Worm (Caenorhabditis elegans): ENCODE results near the gene F40G9.6.

The F40G9.6 gene

ce11 chrIII:140904-141303 lies 38.4 kb upstream of the F40G9.6 start, which contains the start of gene fbxb-81:
fbxb-81 (minus strand) TSS chrIII:141217.
- TF ChIP-seq cnd-1 (tag; optimal IDR thresholded peaks at IDR 0.05) (no peak), ztf-11 (tag; optimal IDR thresholded peaks at IDR 0.05) (no peak), ceh-83 (GFP tag; optimal IDR thresholded peaks at IDR 0.05) (no peak), lin-13 (tag; optimal IDR thresholded peaks at IDR 0.05) (no peak), M03D4.4 (tag; optimal IDR thresholded peaks at IDR 0.05) (no peak), ces-1 (GFP tag; optimal IDR thresholded peaks at IDR 0.05) (no peak), unc-62 (GFP tag; optimal IDR thresholded peaks at IDR 0.05) (no peak), mep-1 (tag; optimal IDR thresholded peaks at IDR 0.05) (no peak), tbx-8 (GFP tag; optimal IDR thresholded peaks at IDR 0.05) (no peak), unc-39 (tag; optimal IDR thresholded peaks at IDR 0.05) (no peak), pha-4 (tag; optimal IDR thresholded peaks at IDR 0.05) (no peak), ham-2 (GFP tag; optimal IDR thresholded peaks at IDR 0.05) (no peak)

- TF ChIP-seq M03D4.4 (tag; optimal IDR thresholded peaks at IDR 0.05) (no peak), nhr-2 (tag; optimal IDR thresholded peaks at IDR 0.05) (no peak), unc-120 (tag; optimal IDR thresholded peaks at IDR 0.05; ENCODE audit: poor library complexity, severe bottlenecking) (no peak), ces-1 (GFP tag; optimal IDR thresholded peaks at IDR 0.05) (no peak), ham-2 (GFP tag; optimal IDR thresholded peaks at IDR 0.05) (no peak), elt-3 (tag; optimal IDR thresholded peaks at IDR 0.05) (no peak)
These were observed 36.2 kb upstream of the F40G9.6 start, which contains the start of gene fbxb-82 for ce11 chrIII:143121-143520. fbxb-82 (minus strand) TSS chrIII:143221.

- TF ChIP-seq nhr-28 (tag; optimal IDR thresholded peaks at IDR 0.05), result no peak
- TF ChIP-seq ceh-83 (GFP tag; optimal IDR thresholded peaks at IDR 0.05), result no peak
- no peak for TF ChIP-seq elt-3 (tag; optimal IDR thresholded peaks at IDR 0.05)
- TF ChIP-seq unc-120 (tag; optimal IDR thresholded peaks at IDR 0.05; ENCODE audit: poor library complexity, severe bottlenecking), result no peak
- no peak for TF ChIP-seq pha-4 (tag; optimal IDR thresholded peaks at IDR 0.05)
- no peak for TF ChIP-seq sptf-1 (tag; optimal IDR thresholded peaks at IDR 0.05)
- TF ChIP-seq ceh-43 (GFP tag; optimal IDR thresholded peaks at IDR 0.05), result no peak
- no peak for TF ChIP-seq mab-5 (tag; optimal IDR thresholded peaks at IDR 0.05)
- no peak for TF ChIP-seq nhr-2 (tag; optimal IDR thresholded peaks at IDR 0.05)
- no peak for TF ChIP-seq flh-1 (GFP tag; optimal IDR thresholded peaks at IDR 0.05)
- no peak for TF ChIP-seq elt-1 (tag; optimal IDR thresholded peaks at IDR 0.05; ENCODE audit: borderline replicate concordance, insufficient read depth)
- no peak for TF ChIP-seq mls-2 (tag; optimal IDR thresholded peaks at IDR 0.05)
- no peak for TF ChIP-seq cnd-1 (tag; optimal IDR thresholded peaks at IDR 0.05)
- no peak for TF ChIP-seq ham-2 (GFP tag; optimal IDR thresholded peaks at IDR 0.05)
- no peak for TF ChIP-seq lin-13 (tag; optimal IDR thresholded peaks at IDR 0.05)
- TF ChIP-seq hlh-1 (tag; optimal IDR thresholded peaks at IDR 0.05), result no peak
- TF ChIP-seq unc-39 (tag; optimal IDR thresholded peaks at IDR 0.05), result no peak
- no peak for TF ChIP-seq nhr-12 (tag; optimal IDR thresholded peaks at IDR 0.05)
- no peak for TF ChIP-seq bed-3 (GFP tag; optimal IDR thresholded peaks at IDR 0.05)
- no peak for TF ChIP-seq M03D4.4 (tag; optimal IDR thresholded peaks at IDR 0.05)
These were observed 34.3 kb upstream of the F40G9.6 start, which contains the start of the genes T17A3.12 and fbxb-83 for ce11 chrIII:145078-145477. T17A3.12 (minus strand) TSS chrIII:145178. fbxb-83 (minus strand) TSS chrIII:145211.

ce11 chrIII:146369-146768 lies 33.0 kb upstream of the F40G9.6 start, which contains the start of gene fbxb-84:
fbxb-84 (minus strand) TSS chrIII:146469.
- no peak for TF ChIP-seq pha-4 (tag; optimal IDR thresholded peaks at IDR 0.05)
- no peak for TF ChIP-seq elt-1 (tag; optimal IDR thresholded peaks at IDR 0.05; ENCODE audit: borderline replicate concordance, insufficient read depth)

ce11 chrIII:147570-148076 lies 31.7 kb upstream of the F40G9.6 start, which contains the start of gene sqst-5:
sqst-5 (minus strand) TSS chrIII:147620.
- TF ChIP-seq zip-8 (tag; optimal IDR thresholded peaks at IDR 0.05) (no peak), cnd-1 (tag; optimal IDR thresholded peaks at IDR 0.05) (no peak), unc-120 (tag; optimal IDR thresholded peaks at IDR 0.05; ENCODE audit: poor library complexity, severe bottlenecking) (no peak), tbx-8 (GFP tag; optimal IDR thresholded peaks at IDR 0.05) (no peak)

ce11 chrIII:149132-149531 lies 30.2 kb upstream of the F40G9.6 start:
- no peak for TF ChIP-seq ceh-83 (GFP tag; optimal IDR thresholded peaks at IDR 0.05)
- no peak for TF ChIP-seq elt-1 (tag; optimal IDR thresholded peaks at IDR 0.05; ENCODE audit: borderline replicate concordance, insufficient read depth)
- TF ChIP-seq nhr-2 (tag; optimal IDR thresholded peaks at IDR 0.05), result no peak
- TF ChIP-seq lin-32 (GFP tag; optimal IDR thresholded peaks at IDR 0.05), result no peak
- no peak for TF ChIP-seq mep-1 (tag; optimal IDR thresholded peaks at IDR 0.05)
- TF ChIP-seq sptf-1 (tag; optimal IDR thresholded peaks at IDR 0.05), result no peak
- no peak for TF ChIP-seq pha-4 (tag; optimal IDR thresholded peaks at IDR 0.05)
- TF ChIP-seq drap-1 (GFP tag; optimal IDR thresholded peaks at IDR 0.05), result no peak
- no peak for TF ChIP-seq lsy-2 (tag; optimal IDR thresholded peaks at IDR 0.05)
- TF ChIP-seq nhr-28 (tag; optimal IDR thresholded peaks at IDR 0.05), result no peak
